Fruit fly (Drosophila melanogaster): ENCODE data around the gene Cht6.

DNA sequence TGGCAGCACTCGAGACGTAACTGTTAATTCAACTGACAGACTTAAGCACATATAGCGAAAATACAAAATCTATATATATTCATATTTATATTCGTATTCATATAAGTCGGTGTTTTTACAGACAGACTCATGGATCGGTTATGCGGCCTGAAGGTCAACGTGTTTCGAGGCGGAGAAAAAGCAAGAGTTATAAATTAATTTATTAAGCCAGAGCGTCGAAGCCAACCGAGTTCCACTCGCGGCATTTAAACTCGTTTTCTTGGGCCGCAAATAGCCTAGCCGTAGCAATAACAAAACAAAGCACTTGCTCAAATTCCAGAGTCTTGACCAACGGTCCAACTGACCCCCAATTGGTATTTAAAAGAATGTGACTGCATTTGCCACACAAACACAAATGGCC is 4.2 kb downstream of the Cht6 start:
- TF ChIP-seq Ets96B (tag; optimal IDR thresholded peaks at IDR 0.05) (no peak), OdsH (GFP tag; optimal IDR thresholded peaks at IDR 0.05) (no peak), Sox102F (GFP tag; optimal IDR thresholded peaks at IDR 0.05) (no peak), CG15336 (GFP tag; IDR thresholded peaks at IDR 0.05) (no peak), CG8632 (GFP tag; optimal IDR thresholded peaks at IDR 0.05) (no peak), pdm3 (GFP tag; optimal IDR thresholded peaks at IDR 0.05) (no peak), CG6276 (GFP tag; optimal IDR thresholded peaks at IDR 0.05) (no peak), topi (GFP tag; optimal IDR thresholded peaks at IDR 0.05) (no peak), Gug (GFP tag; IDR thresholded peaks at IDR 0.05) (no peak)
